Fruit fly (Drosophila melanogaster): Measurements from ENCODE around the gene CG10405.

The CG10405 gene

dm6 chr3R:16441367-16441923, 12.8 kb upstream of the CG10405 start, which contains the start of gene ema (continued):
- TF ChIP-seq unc-4 (GFP tag; IDR thresholded peaks at IDR 0.05; ENCODE audit: partially characterized antibody) (0 out of 2 replicates have a peak, but pooled peaks have one; percentile 32), Adf1 (GFP tag; IDR thresholded peaks at IDR 0.05) (peak; percentile 20; the same call in 1 of the 2 replicates), slp2 (GFP tag; optimal IDR thresholded peaks at IDR 0.05) (no peak), Dref (GFP tag; IDR thresholded peaks at IDR 0.05) (peak; percentile 81), NFAT (GFP tag; IDR thresholded peaks at IDR 0.05) (peak; percentile 31; the same call in 1 of the 2 replicates), NfI (GFP tag; optimal IDR thresholded peaks at IDR 0.05) (peak; percentile 11), CG13775 (GFP tag; optimal IDR thresholded peaks at IDR 0.05) (no peak), Fer1 (GFP tag; optimal IDR thresholded peaks at IDR 0.05) (peak; percentile 47), mirr (GFP tag; optimal IDR thresholded peaks at IDR 0.05) (peak; percentile 34), pzg (GFP tag; optimal IDR thresholded peaks at IDR 0.05) (peak; percentile 66), E2f2 (GFP tag; IDR thresholded peaks at IDR 0.05) (peak; percentile 45), CG15514 (GFP tag; optimal IDR thresholded peaks at IDR 0.05) (peak; percentile 98), lbe (GFP tag; optimal IDR thresholded peaks at IDR 0.05) (peak; percentile 0), nerfin-1 (tag; optimal IDR thresholded peaks at IDR 0.05) (peak; percentile 4), MBD-R2 (GFP tag; IDR thresholded peaks at IDR 0.05) (peak; percentile 96), sna (GFP tag; IDR thresholded peaks at IDR 0.05; ENCODE audit: partially characterized antibody) (0 out of 2 replicates have a peak, but pooled peaks have one; percentile 21), CG1233 (GFP tag; optimal IDR thresholded peaks at IDR 0.05) (no peak), CG15073 (GFP tag; optimal IDR thresholded peaks at IDR 0.05) (no peak), CG3281 (GFP tag; optimal IDR thresholded peaks at IDR 0.05) (peak; percentile 28), D (optimal IDR thresholded peaks at IDR 0.05) (no peak), D (GFP tag; optimal IDR thresholded peaks at IDR 0.05) (no peak), CG34422 (GFP tag; IDR thresholded peaks at IDR 0.05) (peak; percentile 70; the same call in 1 of the 3 replicates), amos (GFP tag; IDR thresholded peaks at IDR 0.05; ENCODE audit: partially characterized antibody) (peak; percentile 47; the same call in 1 of the 2 replicates), Fer2 (tag; optimal IDR thresholded peaks at IDR 0.05) (no peak), sens-2 (GFP tag; IDR thresholded peaks at IDR 0.05) (no peak), scrt (GFP tag; optimal IDR thresholded peaks at IDR 0.05) (peak; percentile 89), chif (GFP tag; optimal IDR thresholded peaks at IDR 0.05) (peak in 1 of 2 experiments; percentile 18), prd (optimal IDR thresholded peaks at IDR 0.05) (no peak), prd (GFP tag; IDR thresholded peaks at IDR 0.05) (peak; percentile 18; the same call in 1 of the 3 replicates), kah (GFP tag; optimal IDR thresholded peaks at IDR 0.05) (peak; percentile 71), sug (tag; optimal IDR thresholded peaks at IDR 0.05) (peak; percentile 38), CTCF (GFP tag; optimal IDR thresholded peaks at IDR 0.05) (no peak), Bgb (GFP tag; IDR thresholded peaks at IDR 0.05; ENCODE audit: partially characterized antibody) (peak; percentile 24; the same call in 1 of the 2 replicates), row (GFP tag; IDR thresholded peaks at IDR 0.05) (peak; percentile 90), gt (GFP tag; IDR thresholded peaks at IDR 0.05) (no peak), CG8944 (GFP tag; optimal IDR thresholded peaks at IDR 0.05) (peak; percentile 8), Ets97D (GFP tag; optimal IDR thresholded peaks at IDR 0.05) (peak; percentile 38), CG4617 (GFP tag; optimal IDR thresholded peaks at IDR 0.05; ENCODE audit: borderline replicate concordance) (peak; percentile 58), CG7987 (GFP tag; optimal IDR thresholded peaks at IDR 0.05) (peak; percentile 39), YL-1 (GFP tag; optimal IDR thresholded peaks at IDR 0.05) (peak; percentile 80), grau (tag; optimal IDR thresholded peaks at IDR 0.05) (peak; percentile 46), CoRest (tag; optimal IDR thresholded peaks at IDR 0.05) (no peak), sens (GFP tag) (peak; percentile 81), dmrt99B (tag; optimal IDR thresholded peaks at IDR 0.05) (no peak), CG30403 (GFP tag; optimal IDR thresholded peaks at IDR 0.05) (peak; percentile 48), CG12769 (tag; optimal IDR thresholded peaks at IDR 0.05) (no peak), phol (tag; optimal IDR thresholded peaks at IDR 0.05) (peak; percentile 46), B-H2 (GFP tag; optimal IDR thresholded peaks at IDR 0.05) (peak; percentile 25), CG4360 (GFP tag; IDR thresholded peaks at IDR 0.05) (0 out of 2 replicates have a peak, but pooled peaks have one; percentile 30), CG15696 (tag; optimal IDR thresholded peaks at IDR 0.05) (no peak)
